Fruit fly (Drosophila melanogaster) Kc167 (cell line): ENCODE data around the gene CG13833.

Source experiments
- Myc ChIP-seq: fragments of >200 bp; optimal IDR thresholded peaks from 2 replicates; lab custom pipeline; 2017; ENCODE audit warnings: missing external identifiers
- Sin3A ChIP-seq: fragments of >200 bp; optimal IDR thresholded peaks from 2 replicates; lab custom pipeline; 2018; ENCODE audit warnings: missing external identifiers
- h ChIP-seq: fragments of >200 bp; optimal IDR thresholded peaks from 3 replicates; lab custom pipeline; 2018; ENCODE audit warnings: missing external identifiers
- insv ChIP-seq: fragments of >200 bp; optimal IDR thresholded peaks from 3 replicates; lab custom pipeline; 2018; ENCODE audit warnings: missing external identifiers
- psq ChIP-seq: fragments of >200 bp; optimal IDR thresholded peaks from 2 replicates; lab custom pipeline; 2017; ENCODE audit warnings: missing external identifiers

DNA sequence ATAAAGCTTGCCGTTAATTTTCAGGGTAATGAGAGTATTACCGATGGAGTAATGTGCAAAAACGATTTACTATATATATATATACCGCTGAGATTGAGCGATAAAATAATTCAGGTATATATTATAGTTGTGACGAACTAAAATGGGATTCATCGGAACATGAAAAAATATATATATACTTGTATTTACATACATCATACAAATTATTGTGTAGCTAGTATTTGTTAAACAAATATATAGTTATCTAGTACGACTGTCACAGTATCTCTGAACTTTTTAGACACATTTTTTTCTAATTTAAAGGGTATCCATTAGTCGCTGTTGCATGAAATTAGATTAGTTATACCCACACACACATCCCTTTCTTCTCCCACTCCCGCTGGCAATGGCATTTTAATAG lies 958 bp upstream of the CG13833 start:
- no peak for TF ChIP-seq Myc (lab: Kevin White, UChicago)
- no peak for TF ChIP-seq h (lab: Kevin White, UChicago)
- no peak for TF ChIP-seq psq
- TF ChIP-seq Sin3A (lab: Kevin White, UChicago) = no peak
- no peak for TF ChIP-seq insv (lab: Kevin White, UChicago)
